Worm (Caenorhabditis elegans): ENCODE data around the gene T24C12.1.
A peak's percentile ranks its signal among the peaks of the same experiment; 100 is the strongest.

DNA sequence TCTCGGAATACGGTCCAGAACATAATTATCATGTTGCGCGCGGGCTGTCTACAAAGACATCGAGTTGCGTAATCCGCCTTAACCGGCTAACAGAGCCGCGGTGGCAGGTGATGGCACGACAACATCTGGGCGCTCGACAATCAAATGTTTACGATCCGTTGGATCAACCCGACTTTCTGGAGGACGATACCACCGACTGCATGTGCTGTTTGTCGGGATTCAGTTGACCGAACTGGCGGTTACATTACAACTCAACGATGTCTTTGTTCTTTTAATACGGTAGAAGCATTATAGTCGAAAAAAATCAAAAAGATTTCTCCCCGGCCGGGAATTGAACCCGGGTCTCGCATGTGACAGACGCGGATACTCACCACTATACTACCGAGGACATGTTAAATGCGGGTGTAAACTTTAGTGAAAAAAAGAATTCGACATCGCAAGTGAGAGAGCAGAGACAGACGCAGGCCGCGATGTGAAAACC is 27.7 kb downstream of the T24C12.1 start:
- TF ChIP-seq nhr-237 (tag; optimal IDR thresholded peaks at IDR 0.05) = peak; percentile 23
- TF ChIP-seq elt-3 (tag; optimal IDR thresholded peaks at IDR 0.05) = peak in 1 of 6 experiments; percentile 53
- no peak for TF ChIP-seq elt-2 (tag; optimal IDR thresholded peaks at IDR 0.05)
- TF ChIP-seq tbx-2 (tag; optimal IDR thresholded peaks at IDR 0.05) = peak; percentile 59
- TF ChIP-seq alr-1 (tag; optimal IDR thresholded peaks at IDR 0.05; ENCODE audit: borderline replicate concordance) = no peak

Data from whole organism, L1 larva.